Worm (Caenorhabditis elegans) whole organism, late embryonic: ENCODE measurements around the gene T11F9.7.

ENCODE experiments used
- C38D4.7 ChIP-seq: fragments of 200-800 bp; sonication (Bioruptor generic); optimal IDR thresholded peaks from 2 replicates; lab custom pipeline; 2018; ENCODE audit warnings: mild to moderate bottlenecking, missing genetic modification characterization, moderate library complexity, missing compliant biosample characterization
- F13H6.1 ChIP-seq: sonication (generic microtip); optimal IDR thresholded peaks from 2 replicates; lab custom pipeline; 2016; ENCODE audit warnings: missing genetic modification characterization, missing compliant biosample characterization
- K02D7.2 ChIP-seq: sonication (generic microtip); optimal IDR thresholded peaks from 2 replicates; lab custom pipeline; 2017; ENCODE audit warnings: mild to moderate bottlenecking, missing genetic modification characterization, missing compliant biosample characterization
- T23F11.4 ChIP-seq: fragments of 200-800 bp; sonication (Bioruptor generic); optimal IDR thresholded peaks from 2 replicates; lab custom pipeline; 2018; ENCODE audit warnings: mild to moderate bottlenecking, missing genetic modification characterization, missing compliant biosample characterization
- ahr-1 ChIP-seq: sonication (generic microtip); optimal IDR thresholded peaks from 2 replicates; lab custom pipeline; 2016; ENCODE audit warnings: missing genetic modification characterization, missing compliant biosample characterization
- ceh-18 ChIP-seq: sonication (generic microtip); optimal IDR thresholded peaks from 2 replicates; lab custom pipeline; 2016; ENCODE audit warnings: missing genetic modification characterization, missing compliant biosample characterization
- ceh-19 ChIP-seq: fragments of 200-800 bp; sonication (Bioruptor generic); optimal IDR thresholded peaks from 2 replicates; lab custom pipeline; 2018; ENCODE audit warnings: mild to moderate bottlenecking, missing genetic modification characterization, missing compliant biosample characterization
- ceh-2 ChIP-seq: sonication (generic microtip); optimal IDR thresholded peaks from 2 replicates; lab custom pipeline; 2016; ENCODE audit warnings: missing genotype, missing genetic modification characterization, missing compliant biosample characterization
- ceh-22 ChIP-seq: sonication (generic microtip); optimal IDR thresholded peaks from 2 replicates; lab custom pipeline; 2017; ENCODE audit warnings: missing biosample characterization, missing genetic modification characterization
- ceh-30 ChIP-seq: fragments of 150-350 bp; optimal IDR thresholded peaks from 2 replicates; lab custom pipeline; 2014; ENCODE audit warnings: missing biosample characterization, missing genetic modification characterization
- ceh-34 ChIP-seq: sonication (generic microtip); optimal IDR thresholded peaks from 2 replicates; lab custom pipeline; 2016; ENCODE audit warnings: mild to moderate bottlenecking, missing genetic modification characterization, missing compliant biosample characterization
- ceh-45 ChIP-seq: fragments of 200-800 bp; sonication (Bioruptor generic); IDR thresholded peaks from 2 replicates; pipeline ENCODE4 v1.3.6; 2022; ENCODE audit warnings: missing genetic modification reagents, missing genetic modification characterization, missing compliant biosample characterization
- ceh-48 ChIP-seq: sonication (generic microtip); optimal IDR thresholded peaks from 2 replicates; lab custom pipeline; 2016; ENCODE audit warnings: missing genetic modification characterization, inconsistent platforms, missing compliant biosample characterization
- ceh-6 ChIP-seq: fragments of 200-800 bp; sonication (Bioruptor generic); optimal IDR thresholded peaks from 2 replicates; lab custom pipeline; 2018; ENCODE audit warnings: mild to moderate bottlenecking, missing genetic modification characterization, missing compliant biosample characterization
- che-1 ChIP-seq: sonication (generic microtip); optimal IDR thresholded peaks from 2 replicates; lab custom pipeline; 2016; ENCODE audit warnings: mild to moderate bottlenecking, missing genetic modification characterization, missing compliant biosample characterization
- dmd-4 ChIP-seq: sonication (generic microtip); optimal IDR thresholded peaks from 2 replicates; lab custom pipeline; 2016; ENCODE audit warnings: borderline replicate concordance, missing genetic modification characterization, missing compliant biosample characterization
- dve-1 ChIP-seq: sonication (generic microtip); optimal IDR thresholded peaks from 2 replicates; lab custom pipeline; 2017; ENCODE audit warnings: antibody characterized with exemption, mild to moderate bottlenecking, missing genetic modification characterization, missing compliant biosample characterization
- elt-4 ChIP-seq: sonication (generic microtip); optimal IDR thresholded peaks from 2 replicates; lab custom pipeline; 2016; ENCODE audit warnings: missing genetic modification characterization, missing compliant biosample characterization
- eyg-1 ChIP-seq: sonication (generic microtip); optimal IDR thresholded peaks from 2 replicates; lab custom pipeline; 2016; ENCODE audit warnings: missing genotype, missing genetic modification characterization, missing compliant biosample characterization
- fax-1 ChIP-seq: sonication (generic microtip); optimal IDR thresholded peaks from 2 replicates; lab custom pipeline; 2016; ENCODE audit warnings: missing genotype, missing genetic modification characterization, missing compliant biosample characterization
- fkh-10 ChIP-seq: fragments of 150-350 bp; optimal IDR thresholded peaks from 2 replicates; lab custom pipeline; 2014; ENCODE audit warnings: missing biosample characterization, missing genetic modification reagents, missing genetic modification characterization
- hlh-13 ChIP-seq: fragments of 200-800 bp; sonication (Bioruptor generic); optimal IDR thresholded peaks from 2 replicates; lab custom pipeline; 2018; ENCODE audit warnings: mild to moderate bottlenecking, missing genetic modification characterization, missing compliant biosample characterization
- hlh-15 ChIP-seq: sonication (generic microtip); optimal IDR thresholded peaks from 2 replicates; lab custom pipeline; 2016; ENCODE audit warnings: missing genetic modification characterization, missing compliant biosample characterization
- hlh-6 ChIP-seq: sonication (generic microtip); optimal IDR thresholded peaks from 2 replicates; lab custom pipeline; 2016; ENCODE audit warnings: missing genotype, missing genetic modification characterization, missing compliant biosample characterization
- hlh-8 ChIP-seq: sonication (generic microtip); optimal IDR thresholded peaks from 2 replicates; lab custom pipeline; 2016; ENCODE audit warnings: missing genotype, missing genetic modification characterization, missing compliant biosample characterization
- lim-6 ChIP-seq: sonication (generic microtip); optimal IDR thresholded peaks from 2 replicates; lab custom pipeline; 2016; ENCODE audit warnings: missing genetic modification characterization, missing compliant biosample characterization
- lin-11 ChIP-seq: fragments of 200-800 bp; sonication (Bioruptor generic); optimal IDR thresholded peaks from 2 replicates; lab custom pipeline; 2018; ENCODE audit warnings: mild to moderate bottlenecking, missing genetic modification characterization, missing compliant biosample characterization
- madf-2 ChIP-seq: sonication (generic microtip); optimal IDR thresholded peaks from 2 replicates; lab custom pipeline; 2017; ENCODE audit warnings: missing genetic modification characterization, missing compliant biosample characterization
- mec-3 ChIP-seq: sonication (generic microtip); optimal IDR thresholded peaks from 2 replicates; lab custom pipeline; 2016; ENCODE audit warnings: borderline replicate concordance, missing genetic modification characterization, missing compliant biosample characterization
- nfya-1 ChIP-seq: sonication (generic microtip); optimal IDR thresholded peaks from 2 replicates; lab custom pipeline; 2017; ENCODE audit warnings: missing genetic modification characterization, mild to moderate bottlenecking, missing compliant biosample characterization, antibody characterized with exemption, moderate library complexity
- nhr-11 ChIP-seq: fragments of 150-350 bp; optimal IDR thresholded peaks from 2 replicates; lab custom pipeline; 2014; ENCODE audit warnings: missing biosample characterization, missing genetic modification characterization
- nhr-232 ChIP-seq: sonication (generic microtip); optimal IDR thresholded peaks from 2 replicates; lab custom pipeline; 2016; ENCODE audit warnings: missing genetic modification characterization, missing compliant biosample characterization
- npax-4 ChIP-seq: sonication (generic microtip); optimal IDR thresholded peaks from 2 replicates; lab custom pipeline; 2016; ENCODE audit warnings: missing genetic modification characterization, missing compliant biosample characterization
- odd-2 ChIP-seq: sonication (generic microtip); optimal IDR thresholded peaks from 2 replicates; lab custom pipeline; 2017; ENCODE audit warnings: antibody characterized with exemption, mild to moderate bottlenecking, missing genetic modification characterization, missing compliant biosample characterization
- pag-3 ChIP-seq: sonication (generic microtip); optimal IDR thresholded peaks from 2 replicates; lab custom pipeline; 2016; ENCODE audit warnings: missing compliant biosample characterization, missing genetic modification characterization, borderline replicate concordance
- pax-1 ChIP-seq: fragments of 150-350 bp; optimal IDR thresholded peaks from 2 replicates; lab custom pipeline; 2014; ENCODE audit warnings: missing biosample characterization, missing genetic modification characterization
- pha-4 ChIP-seq: fragments of 150-350 bp; optimal IDR thresholded peaks from 2 replicates; lab custom pipeline; 2018; ENCODE audit warnings: missing biosample characterization, missing genetic modification reagents, missing genetic modification characterization
- pqm-1 ChIP-seq: sonication (generic microtip); optimal IDR thresholded peaks from 2 replicates; lab custom pipeline; 2016; ENCODE audit warnings: missing genetic modification characterization, missing compliant biosample characterization
- pros-1 ChIP-seq: fragments of 150-350 bp; optimal IDR thresholded peaks from 2 replicates; lab custom pipeline; 2014; ENCODE audit warnings: missing biosample characterization, missing genetic modification reagents, missing genetic modification characterization
- ref-2 ChIP-seq: sonication (generic microtip); optimal IDR thresholded peaks from 2 replicates; lab custom pipeline; 2016; ENCODE audit warnings: missing genetic modification characterization, missing compliant biosample characterization
- rnt-1 ChIP-seq: sonication (generic microtip); optimal IDR thresholded peaks from 2 replicates; lab custom pipeline; 2016; ENCODE audit warnings: missing genetic modification characterization, missing compliant biosample characterization
- sdc-2 ChIP-seq: sonication (generic microtip); optimal IDR thresholded peaks from 2 replicates; lab custom pipeline; 2016; ENCODE audit warnings: missing genotype, missing genetic modification characterization, missing compliant biosample characterization
- sox-2 ChIP-seq: fragments of 200-800 bp; sonication (Bioruptor generic); IDR thresholded peaks from 2 replicates; pipeline ENCODE4 v1.3.6; 2022; ENCODE audit warnings: missing genetic modification reagents, missing genetic modification characterization, missing compliant biosample characterization
- syd-9 ChIP-seq: sonication (generic microtip); optimal IDR thresholded peaks from 2 replicates; lab custom pipeline; 2016; ENCODE audit warnings: mild to moderate bottlenecking, missing genetic modification characterization, moderate library complexity, missing compliant biosample characterization
- tbx-2 ChIP-seq: sonication (generic microtip); optimal IDR thresholded peaks from 2 replicates; lab custom pipeline; 2016; ENCODE audit warnings: missing genetic modification characterization, missing compliant biosample characterization
- tbx-7 ChIP-seq: sonication (generic microtip); optimal IDR thresholded peaks from 2 replicates; lab custom pipeline; 2016; ENCODE audit warnings: missing genotype, missing genetic modification characterization, missing compliant biosample characterization
- ttx-3 ChIP-seq: sonication (generic microtip); optimal IDR thresholded peaks from 2 replicates; lab custom pipeline; 2016; ENCODE audit warnings: missing genetic modification reagents, missing genetic modification characterization, missing compliant biosample characterization
- unc-3 ChIP-seq, 2 experiments: fragments of 200-800 bp in 1 of 2; sonication (Bioruptor generic) in 1 of 2; sonication (generic microtip) in 1 of 2; conservative IDR thresholded peaks in 1 of 2; optimal IDR thresholded peaks in 1 of 2; 2 replicates each; pipeline versions ENCODE4 v1.3.6 to Lab custom; 2016 to 2022; ENCODE audit warnings: missing compliant biosample characterization in 2 of 2, missing genetic modification characterization in 2 of 2, missing genetic modification reagents in 1 of 2
- unc-42 ChIP-seq: sonication (generic microtip); optimal IDR thresholded peaks from 2 replicates; lab custom pipeline; 2016; ENCODE audit warnings: missing genotype, missing genetic modification characterization, missing compliant biosample characterization
- unc-55 ChIP-seq: sonication (generic microtip); optimal IDR thresholded peaks from 2 replicates; lab custom pipeline; 2017; ENCODE audit warnings: missing biosample characterization, missing genetic modification reagents, missing genetic modification characterization
- unc-86 ChIP-seq: sonication (generic microtip); optimal IDR thresholded peaks from 2 replicates; lab custom pipeline; 2016; ENCODE audit warnings: missing genetic modification characterization, missing compliant biosample characterization
- zip-5 ChIP-seq: sonication (generic microtip); optimal IDR thresholded peaks from 2 replicates; lab custom pipeline; 2016; ENCODE audit warnings: missing genetic modification characterization, missing compliant biosample characterization
- ztf-16 ChIP-seq: sonication (generic microtip); optimal IDR thresholded peaks from 2 replicates; lab custom pipeline; 2017; ENCODE audit warnings: missing genetic modification characterization, missing compliant biosample characterization

Gene T11F9.7

DNA sequence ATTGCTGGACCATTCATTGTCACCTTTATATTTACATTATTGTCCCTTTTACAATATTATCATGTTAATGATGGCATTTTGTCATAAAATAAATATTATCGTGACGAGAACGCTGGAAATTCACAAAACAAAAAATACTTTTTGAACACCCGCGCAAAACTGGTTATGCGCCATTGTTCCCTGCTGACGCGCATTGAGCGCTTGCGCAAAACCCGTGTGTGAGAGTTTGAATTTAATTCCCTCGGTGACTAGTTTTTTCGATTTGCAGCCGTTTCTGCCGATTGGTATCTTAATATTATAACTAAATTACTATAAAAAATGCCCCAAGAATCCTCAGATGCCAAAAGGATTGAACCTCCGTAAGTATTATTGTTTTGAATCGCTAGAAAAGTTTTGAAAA lies 45.7 kb downstream of the T11F9.7 start, which contains the start of gene pafo-1:
Gene pafo-1 (plus strand): TSS at position 256 of the 400 bp plus-strand sequence.
- TF ChIP-seq unc-3 (GFP tag; conservative IDR thresholded peaks at IDR 0.05; lab: Robert Waterston, UW), result peak; percentile 50; the same call in 1 of the 2 replicates
- TF ChIP-seq unc-3 (tag; optimal IDR thresholded peaks at IDR 0.05; lab: Kevin White, UChicago), result peak; percentile 49
- TF ChIP-seq pqm-1 (tag; lab: Kevin White, UChicago), result no peak
- no peak for TF ChIP-seq hlh-15 (tag; lab: Kevin White, UChicago)
- TF ChIP-seq pax-1, result no peak
- TF ChIP-seq hlh-6 (tag; lab: Kevin White, UChicago), result no peak
- TF ChIP-seq rnt-1 (tag; lab: Kevin White, UChicago), result peak; percentile 25
- TF ChIP-seq lin-11 (tag; lab: Kevin White, UChicago), result peak; percentile 40
- TF ChIP-seq ztf-16 (tag; lab: Kevin White, UChicago), result peak; percentile 57
- no peak for TF ChIP-seq ceh-6 (GFP tag; lab: Kevin White, UChicago)
- TF ChIP-seq dmd-4, result no peak
- peak; percentile 57 for TF ChIP-seq tbx-2 (tag; lab: Kevin White, UChicago)
- TF ChIP-seq T23F11.4, result no peak
- peak; percentile 42 for TF ChIP-seq madf-2
- TF ChIP-seq che-1, result peak; percentile 63
- TF ChIP-seq sox-2 (GFP tag; lab: Robert Waterston, UW), result 0 out of 2 replicates have a peak, but pooled peaks have one; percentile 33
- no peak for TF ChIP-seq ceh-2
- TF ChIP-seq elt-4, result no peak
- TF ChIP-seq ceh-34 (tag; lab: Kevin White, UChicago), result no peak
- TF ChIP-seq ttx-3, result peak; percentile 12
- TF ChIP-seq C38D4.7, result peak; percentile 30
- peak; percentile 52 for TF ChIP-seq unc-86 (tag; lab: Kevin White, UChicago)
- TF ChIP-seq pag-3 (tag; lab: Kevin White, UChicago), result no peak
- peak; percentile 53 for TF ChIP-seq unc-55 (GFP tag; lab: Kevin White, UChicago)
- TF ChIP-seq nfya-1, result peak; percentile 73
- peak; percentile 33 for TF ChIP-seq ceh-48 (tag; lab: Kevin White, UChicago)
- TF ChIP-seq eyg-1 (tag; lab: Kevin White, UChicago), result no peak
- TF ChIP-seq npax-4 (tag; lab: Kevin White, UChicago), result no peak
- no peak for TF ChIP-seq ceh-45 (GFP tag; lab: Robert Waterston, UW)
- no peak for TF ChIP-seq pros-1 (tag; lab: Kevin White, UChicago)
- TF ChIP-seq F13H6.1, result no peak
- no peak for TF ChIP-seq nhr-11
- TF ChIP-seq ceh-22, result no peak
- TF ChIP-seq ceh-30 (tag; lab: Kevin White, UChicago), result no peak
- peak; percentile 16 for TF ChIP-seq tbx-7 (tag; lab: Kevin White, UChicago)
- TF ChIP-seq pha-4 (tag; lab: Kevin White, UChicago), result no peak
- TF ChIP-seq fkh-10, result no peak
- TF ChIP-seq lim-6, result no peak
- no peak for TF ChIP-seq ceh-19 (GFP tag; lab: Kevin White, UChicago)
- no peak for TF ChIP-seq syd-9 (tag; lab: Kevin White, UChicago)
- no peak for TF ChIP-seq ahr-1
- TF ChIP-seq ref-2 (tag; lab: Kevin White, UChicago), result no peak
- TF ChIP-seq nhr-232 (tag; lab: Kevin White, UChicago), result no peak
- TF ChIP-seq dve-1 (tag; lab: Kevin White, UChicago), result peak; percentile 27
- TF ChIP-seq hlh-13 (GFP tag; lab: Kevin White, UChicago), result no peak
- no peak for TF ChIP-seq sdc-2
- no peak for TF ChIP-seq fax-1 (tag; lab: Kevin White, UChicago)
- TF ChIP-seq ceh-18, result peak; percentile 30
- TF ChIP-seq zip-5, result peak; percentile 9
- TF ChIP-seq mec-3, result no peak
- no peak for TF ChIP-seq hlh-8 (tag; lab: Kevin White, UChicago)
- no peak for TF ChIP-seq K02D7.2
- TF ChIP-seq unc-42 (tag; lab: Kevin White, UChicago), result no peak
- no peak for TF ChIP-seq odd-2 (tag; lab: Kevin White, UChicago)
